Fruit fly (Drosophila melanogaster): ENCODE data around the gene CG12224.

DNA sequence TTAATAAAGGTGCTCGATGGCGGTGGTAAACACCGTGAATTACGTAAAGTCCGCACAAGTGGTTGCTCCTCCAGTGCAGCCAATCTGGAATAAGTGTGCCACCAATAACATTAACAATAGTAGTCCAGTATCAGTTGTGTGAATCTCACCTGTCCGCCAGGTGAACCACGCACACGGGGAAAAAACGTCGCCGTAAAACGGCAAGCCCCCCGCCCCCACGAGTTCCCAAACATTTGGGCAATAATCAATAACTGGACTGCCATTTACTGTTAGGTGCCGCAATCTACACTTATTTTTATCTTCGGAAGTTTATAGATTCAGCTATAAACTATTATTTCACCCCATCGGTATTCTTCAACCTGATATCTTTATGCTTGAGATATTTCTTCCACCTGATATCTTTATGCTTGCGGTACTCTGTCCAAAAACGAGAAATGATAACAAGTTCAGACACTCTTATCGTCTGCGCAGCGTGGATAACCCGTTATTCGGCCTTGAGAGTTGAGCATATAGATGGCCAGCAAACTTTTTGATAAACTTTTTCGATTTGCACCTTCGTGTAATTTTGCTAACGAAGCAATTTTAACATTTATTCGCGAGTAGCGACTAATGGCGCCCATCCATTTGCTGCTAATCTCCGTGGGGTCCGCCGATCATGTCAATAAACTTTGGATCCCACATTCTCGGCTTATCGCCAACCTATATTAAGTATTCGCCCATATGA, 13.7 kb downstream of the CG12224 start:
- TF ChIP-seq toe (GFP tag; optimal IDR thresholded peaks at IDR 0.05) (no peak), tj (GFP tag; optimal IDR thresholded peaks at IDR 0.05) (peak; percentile 69)

Measured in whole organism, adult.